Worm (Caenorhabditis elegans): ENCODE data around the gene sth-1.

- TF ChIP-seq flt-1 (GFP tag; IDR thresholded peaks at IDR 0.05) (no peak), tbx-37 (GFP tag; conservative IDR thresholded peaks at IDR 0.05) (no peak), hmg-4 (GFP tag; optimal IDR thresholded peaks at IDR 0.05) (no peak), ama-1 (optimal IDR thresholded peaks at IDR 0.05) (no peak), pes-1 (GFP tag; IDR thresholded peaks at IDR 0.05) (no peak), sea-1 (GFP tag; conservative IDR thresholded peaks at IDR 0.05) (no peak), hmbx-1 (tag; optimal IDR thresholded peaks at IDR 0.05) (no peak), tra-4 (tag; optimal IDR thresholded peaks at IDR 0.05) (no peak), scrt-1 (GFP tag; IDR thresholded peaks at IDR 0.05) (no peak), F13C5.2 (tag; optimal IDR thresholded peaks at IDR 0.05) (no peak), hnd-1 (tag; optimal IDR thresholded peaks at IDR 0.05) (no peak), ceh-13 (GFP tag; optimal IDR thresholded peaks at IDR 0.05) (no peak)
Observed at ce11 chrV:8062074-8062473, 10.1 kb downstream of the sth-1 start, which contains the start of gene str-139.
